Fruit fly (Drosophila melanogaster): ENCODE data around the gene Reps.

Reps gene

DNA sequence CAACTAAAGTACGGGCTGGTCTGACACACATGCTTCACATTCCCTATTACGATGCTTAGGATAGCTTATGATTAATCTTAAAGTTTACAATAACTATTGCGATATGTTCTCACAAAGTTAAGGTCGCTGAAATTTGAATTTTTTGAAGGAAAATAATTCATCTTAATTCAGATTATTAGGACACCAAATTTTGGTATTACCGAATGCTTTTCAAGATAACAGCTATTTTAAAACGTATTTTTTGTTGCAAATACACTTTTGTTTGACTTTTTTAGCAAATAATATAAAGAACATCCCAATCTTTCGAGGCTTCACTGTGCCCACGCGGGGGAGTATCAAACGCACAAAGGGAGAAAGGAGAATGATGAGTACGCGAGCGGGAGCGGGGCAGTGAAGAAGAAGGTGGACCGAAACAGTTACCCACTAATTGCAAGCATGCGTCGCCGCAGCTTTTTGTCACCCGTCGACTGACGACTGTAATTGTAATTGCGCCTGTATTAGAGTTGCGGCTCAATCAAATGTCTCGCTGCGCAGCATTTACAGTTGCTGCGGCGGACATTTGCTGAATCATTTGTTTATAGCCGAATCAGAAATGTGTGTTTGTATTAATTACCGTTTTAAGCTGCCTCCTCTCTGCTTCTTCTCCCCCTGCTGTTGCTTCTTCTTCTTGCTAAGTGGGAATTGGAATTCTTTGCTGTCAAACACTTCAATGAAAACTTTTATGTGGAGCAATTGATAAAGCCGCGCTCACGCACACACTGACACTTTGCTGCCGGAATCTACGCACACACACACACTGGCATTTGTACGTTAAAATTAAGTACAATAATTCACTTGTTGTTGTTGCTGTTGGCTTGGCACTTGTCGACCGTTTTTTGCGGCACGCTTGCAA lies 40.3 kb downstream of the Reps start (continued):
- TF ChIP-seq scrt (GFP tag; optimal IDR thresholded peaks at IDR 0.05) = no peak
- TF ChIP-seq CG10431 (GFP tag; optimal IDR thresholded peaks at IDR 0.05) = no peak
- no peak for TF ChIP-seq CG12942 (GFP tag; optimal IDR thresholded peaks at IDR 0.05)
- no peak for TF ChIP-seq CG15479 (GFP tag; optimal IDR thresholded peaks at IDR 0.05)
- no peak for TF ChIP-seq CG6654 (GFP tag; optimal IDR thresholded peaks at IDR 0.05)
- TF ChIP-seq p53 (GFP tag; optimal IDR thresholded peaks at IDR 0.05) = no peak
- TF ChIP-seq vnd (GFP tag; IDR thresholded peaks at IDR 0.05; ENCODE audit: partially characterized antibody) = no peak
- no peak for TF ChIP-seq org-1 (GFP tag; optimal IDR thresholded peaks at IDR 0.05)
- TF ChIP-seq CG5953 (GFP tag; IDR thresholded peaks at IDR 0.05) = no peak
- no peak for TF ChIP-seq CG10147 (GFP tag; optimal IDR thresholded peaks at IDR 0.05)
- peak; percentile 19 for TF ChIP-seq CG7786 (GFP tag; optimal IDR thresholded peaks at IDR 0.05)
- peak; percentile 21 for TF ChIP-seq fd3F (GFP tag; optimal IDR thresholded peaks at IDR 0.05)
- no peak for TF ChIP-seq stc (GFP tag; IDR thresholded peaks at IDR 0.05)
- no peak for TF ChIP-seq Ets65A (GFP tag)
- no peak for TF ChIP-seq PHDP (tag; optimal IDR thresholded peaks at IDR 0.05)
- no peak for TF ChIP-seq CrebB (tag; optimal IDR thresholded peaks at IDR 0.05)
- no peak for TF ChIP-seq Jarid2 (GFP tag; optimal IDR thresholded peaks at IDR 0.05)
- no peak for TF ChIP-seq Poxn (GFP tag; IDR thresholded peaks at IDR 0.05)
- no peak for TF ChIP-seq hbn (GFP tag; IDR thresholded peaks at IDR 0.05; ENCODE audit: partially characterized antibody)
- TF ChIP-seq ac (GFP tag; optimal IDR thresholded peaks at IDR 0.05) = no peak
- peak; percentile 46 for TF ChIP-seq ind (GFP tag; optimal IDR thresholded peaks at IDR 0.05)
- no peak for TF ChIP-seq slp2 (GFP tag; optimal IDR thresholded peaks at IDR 0.05)
- no peak for TF ChIP-seq ab (GFP tag; optimal IDR thresholded peaks at IDR 0.05)
- TF ChIP-seq wek (GFP tag; optimal IDR thresholded peaks at IDR 0.05) = no peak
- TF ChIP-seq Side (GFP tag; optimal IDR thresholded peaks at IDR 0.05) = peak; percentile 11
- TF ChIP-seq CG10366 (GFP tag; IDR thresholded peaks at IDR 0.05) = no peak
- TF ChIP-seq HmgZ (tag; optimal IDR thresholded peaks at IDR 0.05) = no peak
- no peak for TF ChIP-seq Gug (GFP tag; IDR thresholded peaks at IDR 0.05)
- TF ChIP-seq CG15011 (GFP tag; optimal IDR thresholded peaks at IDR 0.05) = no peak
- TF ChIP-seq HmgD (GFP tag; optimal IDR thresholded peaks at IDR 0.05) = no peak
- no peak for TF ChIP-seq oc (tag; optimal IDR thresholded peaks at IDR 0.05)
- TF ChIP-seq Awh (GFP tag; IDR thresholded peaks at IDR 0.05) = 0 out of 2 replicates have a peak, but pooled peaks have one; percentile 15
- TF ChIP-seq mirr (GFP tag; optimal IDR thresholded peaks at IDR 0.05) = no peak
- TF ChIP-seq Dp (GFP tag; optimal IDR thresholded peaks at IDR 0.05) = no peak
- TF ChIP-seq sna (GFP tag; IDR thresholded peaks at IDR 0.05; ENCODE audit: partially characterized antibody) = no peak
- 0 out of 2 replicates have a peak, but pooled peaks have one; percentile 13 for TF ChIP-seq CG11696 (GFP tag; IDR thresholded peaks at IDR 0.05)
- TF ChIP-seq E2f2 (GFP tag; IDR thresholded peaks at IDR 0.05) = no peak
- TF ChIP-seq ci (GFP tag; IDR thresholded peaks at IDR 0.05) = no peak
- no peak for TF ChIP-seq eve (GFP tag; optimal IDR thresholded peaks at IDR 0.05)
- peak; percentile 100 for TF ChIP-seq CG2199 (GFP tag; IDR thresholded peaks at IDR 0.05)
- no peak for TF ChIP-seq CG16779 (GFP tag; IDR thresholded peaks at IDR 0.05)
- TF ChIP-seq CG4404 (GFP tag; IDR thresholded peaks at IDR 0.05) = no peak
- TF ChIP-seq ara (GFP tag; IDR thresholded peaks at IDR 0.05) = no peak
- TF ChIP-seq Dll (GFP tag; IDR thresholded peaks at IDR 0.05; ENCODE audit: partially characterized antibody) = no peak
- no peak for TF ChIP-seq E2f1 (GFP tag; IDR thresholded peaks at IDR 0.05)
- no peak for TF ChIP-seq B-H1 (GFP tag; IDR thresholded peaks at IDR 0.05)
- TF ChIP-seq CG16863 (GFP tag; optimal IDR thresholded peaks at IDR 0.05) = no peak
- no peak for TF ChIP-seq CG10565 (GFP tag; optimal IDR thresholded peaks at IDR 0.05)
- no peak for TF ChIP-seq dmrt11E (tag; optimal IDR thresholded peaks at IDR 0.05)
- no peak for TF ChIP-seq cas (GFP tag; IDR thresholded peaks at IDR 0.05)

Data from whole organism, embryonic.